Worm (Caenorhabditis elegans): ENCODE results near the gene msrp-5.

ce11 chrII:2641777-2642176 lies 25.0 kb downstream of the msrp-5 start, which contains the start of gene F22E5.7:
- TF ChIP-seq pag-3 (tag; optimal IDR thresholded peaks at IDR 0.05; ENCODE audit: borderline replicate concordance) (no peak), K02D7.2 (tag; optimal IDR thresholded peaks at IDR 0.05) (no peak), fkh-6 (tag; optimal IDR thresholded peaks at IDR 0.05) (no peak), unc-42 (tag; optimal IDR thresholded peaks at IDR 0.05) (no peak), gmeb-2 (tag; optimal IDR thresholded peaks at IDR 0.05) (no peak), hlh-13 (GFP tag; optimal IDR thresholded peaks at IDR 0.05) (no peak)

All from whole organism, late embryonic.